Worm (Caenorhabditis elegans): ENCODE measurements around the gene F23D12.10.
A peak's percentile ranks its signal among the peaks of the same experiment; 100 is the strongest.

The F23D12.10 gene

ce11 chrX:14423105-14423504 is 7.6 kb upstream of the F23D12.10 start, which contains the start of gene fipr-3:
fipr-3 (plus strand) TSS chrX:14423405.
- TF ChIP-seq unc-62 (GFP tag; optimal IDR thresholded peaks at IDR 0.05), result no peak
- no peak for TF ChIP-seq tbx-8 (GFP tag; optimal IDR thresholded peaks at IDR 0.05)
- no peak for TF ChIP-seq drap-1 (GFP tag; optimal IDR thresholded peaks at IDR 0.05)
- no peak for TF ChIP-seq ham-2 (GFP tag; optimal IDR thresholded peaks at IDR 0.05)
- TF ChIP-seq lin-13 (tag; optimal IDR thresholded peaks at IDR 0.05), result no peak
- TF ChIP-seq flh-1 (GFP tag; optimal IDR thresholded peaks at IDR 0.05), result no peak
- TF ChIP-seq sptf-1 (tag; optimal IDR thresholded peaks at IDR 0.05), result no peak
- TF ChIP-seq mab-5 (tag; optimal IDR thresholded peaks at IDR 0.05), result no peak
- no peak for TF ChIP-seq nhr-28 (tag; optimal IDR thresholded peaks at IDR 0.05)
- no peak for TF ChIP-seq pha-4 (tag; optimal IDR thresholded peaks at IDR 0.05)
- no peak for TF ChIP-seq sem-2 (GFP tag; optimal IDR thresholded peaks at IDR 0.05)
- no peak for TF ChIP-seq zip-8 (tag; optimal IDR thresholded peaks at IDR 0.05)

- TF ChIP-seq elt-1 (tag; optimal IDR thresholded peaks at IDR 0.05; ENCODE audit: borderline replicate concordance, insufficient read depth) (no peak), unc-62 (GFP tag; optimal IDR thresholded peaks at IDR 0.05) (no peak), lin-32 (GFP tag; optimal IDR thresholded peaks at IDR 0.05) (no peak), mep-1 (tag; optimal IDR thresholded peaks at IDR 0.05) (no peak), sptf-1 (tag; optimal IDR thresholded peaks at IDR 0.05) (no peak), drap-1 (GFP tag; optimal IDR thresholded peaks at IDR 0.05) (no peak), nhr-76 (tag; optimal IDR thresholded peaks at IDR 0.05) (no peak), flh-1 (GFP tag; optimal IDR thresholded peaks at IDR 0.05) (no peak), pha-4 (tag; optimal IDR thresholded peaks at IDR 0.05) (no peak), unc-39 (tag; optimal IDR thresholded peaks at IDR 0.05) (no peak), cnd-1 (tag; optimal IDR thresholded peaks at IDR 0.05) (no peak), ham-2 (GFP tag; optimal IDR thresholded peaks at IDR 0.05) (no peak), ces-1 (GFP tag; optimal IDR thresholded peaks at IDR 0.05) (no peak), zip-8 (tag; optimal IDR thresholded peaks at IDR 0.05) (no peak)
Observed at ce11 chrX:14421529-14421982, 6.0 kb upstream of the F23D12.10 start, which contains the start of gene F23D12.2. F23D12.2 (minus strand) TSS chrX:14421579.

- no peak for TF ChIP-seq blmp-1 (tag; optimal IDR thresholded peaks at IDR 0.05)
- TF ChIP-seq elt-1 (tag; optimal IDR thresholded peaks at IDR 0.05; ENCODE audit: borderline replicate concordance, insufficient read depth), result no peak
- TF ChIP-seq elt-3 (tag; optimal IDR thresholded peaks at IDR 0.05), result no peak
- no peak for TF ChIP-seq nhr-2 (tag; optimal IDR thresholded peaks at IDR 0.05)
- no peak for TF ChIP-seq drap-1 (GFP tag; optimal IDR thresholded peaks at IDR 0.05)
- TF ChIP-seq tbx-8 (GFP tag; optimal IDR thresholded peaks at IDR 0.05), result no peak
- TF ChIP-seq zip-8 (tag; optimal IDR thresholded peaks at IDR 0.05), result no peak
- TF ChIP-seq unc-120 (tag; optimal IDR thresholded peaks at IDR 0.05; ENCODE audit: poor library complexity, severe bottlenecking), result no peak
Observed at ce11 chrX:14412774-14413173, 2.8 kb downstream of the F23D12.10 start, which contains the start of gene fbxa-179. fbxa-179 (minus strand) TSS chrX:14412874.

ce11 chrX:14405817-14406216 is 9.7 kb downstream of the F23D12.10 start, which contains the start of gene frpr-17:
frpr-17 (plus strand) TSS chrX:14406117.
- TF ChIP-seq cnd-1 (tag; optimal IDR thresholded peaks at IDR 0.05), result no peak
- TF ChIP-seq nhr-12 (tag; optimal IDR thresholded peaks at IDR 0.05), result no peak
- no peak for TF ChIP-seq lin-32 (GFP tag; optimal IDR thresholded peaks at IDR 0.05)
- no peak for TF ChIP-seq zip-8 (tag; optimal IDR thresholded peaks at IDR 0.05)
- TF ChIP-seq elt-1 (tag; optimal IDR thresholded peaks at IDR 0.05; ENCODE audit: borderline replicate concordance, insufficient read depth), result no peak
- no peak for TF ChIP-seq ceh-39 (tag; optimal IDR thresholded peaks at IDR 0.05)
- no peak for TF ChIP-seq mls-2 (tag; optimal IDR thresholded peaks at IDR 0.05)
- TF ChIP-seq pha-4 (tag; optimal IDR thresholded peaks at IDR 0.05), result no peak
- no peak for TF ChIP-seq ceh-83 (GFP tag; optimal IDR thresholded peaks at IDR 0.05)
- no peak for TF ChIP-seq drap-1 (GFP tag; optimal IDR thresholded peaks at IDR 0.05)
- no peak for TF ChIP-seq flh-1 (GFP tag; optimal IDR thresholded peaks at IDR 0.05)
- no peak for TF ChIP-seq blmp-1 (tag; optimal IDR thresholded peaks at IDR 0.05)

- TF ChIP-seq sem-2 (GFP tag; optimal IDR thresholded peaks at IDR 0.05) (no peak), unc-39 (tag; optimal IDR thresholded peaks at IDR 0.05) (no peak), ztf-11 (tag; optimal IDR thresholded peaks at IDR 0.05) (no peak), nhr-237 (tag; optimal IDR thresholded peaks at IDR 0.05) (no peak), zip-8 (tag; optimal IDR thresholded peaks at IDR 0.05) (no peak)
Observed at ce11 chrX:14401230-14401629, 14.3 kb downstream of the F23D12.10 start.

- peak; percentile 16 for TF ChIP-seq ces-1 (GFP tag; optimal IDR thresholded peaks at IDR 0.05)
- TF ChIP-seq ztf-11 (tag; optimal IDR thresholded peaks at IDR 0.05), result no peak
Observed at ce11 chrX:14399035-14399434, 16.5 kb downstream of the F23D12.10 start.

Measured in whole organism, mixed stage, embryonic.